Worm (Caenorhabditis elegans) whole organism, L3 larva: ENCODE measurements around the gene kcnl-1.

ENCODE experiments used
- R02D3.7 ChIP-seq: fragments of 150-350 bp; optimal IDR thresholded peaks from 2 replicates; lab custom pipeline; 2014; ENCODE audit warnings: missing biosample characterization, missing genetic modification characterization
- ZK546.5 ChIP-seq: sonication (generic microtip); optimal IDR thresholded peaks from 2 replicates; lab custom pipeline; 2017; ENCODE audit warnings: missing biosample characterization, missing genetic modification characterization
- aly-2 ChIP-seq: fragments of 150-350 bp; optimal IDR thresholded peaks from 2 replicates; lab custom pipeline; 2014; ENCODE audit warnings: missing biosample characterization, missing genetic modification characterization
- ama-1 ChIP-seq: fragments of 150-350 bp; optimal IDR thresholded peaks from 2 replicates; lab custom pipeline; 2018
- ceh-16 ChIP-seq: sonication (generic microtip); optimal IDR thresholded peaks from 2 replicates; lab custom pipeline; 2017; ENCODE audit warnings: missing biosample characterization, missing genetic modification characterization
- ceh-28 ChIP-seq: fragments of 150-350 bp; optimal IDR thresholded peaks from 2 replicates; lab custom pipeline; 2014; ENCODE audit warnings: missing biosample characterization, missing genetic modification reagents, missing genetic modification characterization
- ceh-82 ChIP-seq: fragments of 150-350 bp; optimal IDR thresholded peaks from 2 replicates; lab custom pipeline; 2014; ENCODE audit warnings: missing biosample characterization, missing genetic modification characterization
- ceh-9 ChIP-seq: sonication (generic microtip); optimal IDR thresholded peaks from 2 replicates; lab custom pipeline; 2018; ENCODE audit warnings: missing biosample characterization, missing genetic modification characterization
- daf-12 ChIP-seq: fragments of 150-350 bp; optimal IDR thresholded peaks from 2 replicates; lab custom pipeline; 2014; ENCODE audit warnings: missing biosample characterization, missing genetic modification reagents, missing genetic modification characterization
- egl-27 ChIP-seq: sonication (generic microtip); optimal IDR thresholded peaks from 4 replicates; lab custom pipeline; 2017; ENCODE audit warnings: missing biosample characterization, missing genetic modification reagents, missing genetic modification characterization
- egl-5 ChIP-seq: fragments of 150-350 bp; optimal IDR thresholded peaks from 2 replicates; lab custom pipeline; 2017; ENCODE audit warnings: missing biosample characterization, missing genetic modification reagents, missing genetic modification characterization, inconsistent platforms
- elt-1 ChIP-seq: fragments of 150-350 bp; optimal IDR thresholded peaks from 2 replicates; lab custom pipeline; 2014; ENCODE audit warnings: missing biosample characterization, missing genetic modification characterization
- elt-2 ChIP-seq: sonication (generic microtip); optimal IDR thresholded peaks from 2 replicates; lab custom pipeline; 2016; ENCODE audit warnings: missing genetic modification reagents, mild to moderate bottlenecking, missing genetic modification characterization, missing compliant biosample characterization
- elt-3 ChIP-seq, 3 experiments: fragments of 150-350 bp in 1 of 3; sonication (generic microtip) in 2 of 3; optimal IDR thresholded peaks; 2 replicates in 2 of 3; 4 replicates in 1 of 3; lab custom pipeline; 2014 to 2017; ENCODE audit warnings: missing biosample characterization in 3 of 3, missing genetic modification characterization in 3 of 3
- eor-1 ChIP-seq, 2 experiments: fragments of 150-350 bp; optimal IDR thresholded peaks; 2 replicates each; lab custom pipeline; 2014 to 2018; ENCODE audit warnings: missing biosample characterization in 2 of 2, missing genetic modification characterization in 2 of 2
- fkh-10 ChIP-seq: sonication (generic microtip); optimal IDR thresholded peaks from 2 replicates; lab custom pipeline; 2017; ENCODE audit warnings: missing biosample characterization, missing genetic modification reagents, missing genetic modification characterization
- fkh-2 ChIP-seq: fragments of 150-350 bp; optimal IDR thresholded peaks from 2 replicates; lab custom pipeline; 2014; ENCODE audit warnings: missing biosample characterization, missing genetic modification reagents, missing genetic modification characterization
- fos-1 ChIP-seq: fragments of 150-350 bp; optimal IDR thresholded peaks from 2 replicates; lab custom pipeline; 2014; ENCODE audit warnings: missing biosample characterization, missing genetic modification characterization
- hmg-11 ChIP-seq: sonication (generic microtip); optimal IDR thresholded peaks from 2 replicates; lab custom pipeline; 2016; ENCODE audit warnings: missing genetic modification characterization, missing compliant biosample characterization
- jun-1 ChIP-seq: fragments of 150-350 bp; optimal IDR thresholded peaks from 2 replicates; lab custom pipeline; 2014; ENCODE audit warnings: missing biosample characterization, missing genetic modification reagents, missing genetic modification characterization
- lin-15B ChIP-seq: fragments of 150-350 bp; optimal IDR thresholded peaks from 2 replicates; lab custom pipeline; 2014; ENCODE audit warnings: missing biosample characterization, missing genetic modification characterization
- lin-39 ChIP-seq: fragments of 150-350 bp; optimal IDR thresholded peaks from 2 replicates; lab custom pipeline; 2018; ENCODE audit warnings: missing biosample characterization, missing genetic modification reagents, missing genetic modification characterization
- lsy-12 ChIP-seq: sonication (generic microtip); optimal IDR thresholded peaks from 2 replicates; lab custom pipeline; 2016; ENCODE audit warnings: mild to moderate bottlenecking, missing genetic modification characterization, missing compliant biosample characterization
- mdl-1 ChIP-seq: fragments of 150-350 bp; optimal IDR thresholded peaks from 2 replicates; lab custom pipeline; 2014; ENCODE audit warnings: missing biosample characterization, missing genetic modification characterization
- mml-1 ChIP-seq: fragments of 150-350 bp; sonication (generic microtip); optimal IDR thresholded peaks from 3 replicates; lab custom pipeline; 2014; ENCODE audit warnings: missing biosample characterization, missing genetic modification characterization
- nfya-1 ChIP-seq: sonication (generic microtip); optimal IDR thresholded peaks from 2 replicates; lab custom pipeline; 2017; ENCODE audit warnings: missing genetic modification characterization, mild to moderate bottlenecking, missing compliant biosample characterization, antibody characterized with exemption, moderate library complexity; ENCODE audit not compliant: insufficient read depth
- nhr-11 ChIP-seq: fragments of 150-350 bp; optimal IDR thresholded peaks from 2 replicates; lab custom pipeline; 2014; ENCODE audit warnings: missing biosample characterization, missing genetic modification characterization
- nhr-12 ChIP-seq: fragments of 150-350 bp; optimal IDR thresholded peaks from 2 replicates; lab custom pipeline; 2014; ENCODE audit warnings: missing biosample characterization, missing genetic modification characterization
- nhr-23 ChIP-seq: fragments of 150-350 bp; optimal IDR thresholded peaks from 2 replicates; lab custom pipeline; 2014; ENCODE audit warnings: missing biosample characterization, missing genetic modification reagents, missing genetic modification characterization
- nhr-237 ChIP-seq: fragments of 150-350 bp; optimal IDR thresholded peaks from 2 replicates; lab custom pipeline; 2014; ENCODE audit warnings: missing biosample characterization, missing genetic modification characterization
- nhr-25 ChIP-seq: sonication (generic microtip); optimal IDR thresholded peaks from 2 replicates; lab custom pipeline; 2017; ENCODE audit warnings: missing biosample characterization, missing genetic modification characterization
- nhr-28 ChIP-seq: fragments of 150-350 bp; optimal IDR thresholded peaks from 2 replicates; lab custom pipeline; 2014; ENCODE audit warnings: missing biosample characterization, missing genetic modification characterization
- nhr-43 ChIP-seq: sonication (generic microtip); optimal IDR thresholded peaks from 2 replicates; lab custom pipeline; 2016; ENCODE audit warnings: mild to moderate bottlenecking, missing genetic modification characterization, missing compliant biosample characterization; ENCODE audit not compliant: poor library complexity, severe bottlenecking
- nhr-67 ChIP-seq: fragments of 150-350 bp; optimal IDR thresholded peaks from 2 replicates; lab custom pipeline; 2014; ENCODE audit warnings: missing biosample characterization, missing genetic modification characterization
- nhr-76 ChIP-seq: fragments of 150-350 bp; sonication (generic microtip); optimal IDR thresholded peaks from 5 replicates; lab custom pipeline; 2014; ENCODE audit warnings: missing biosample characterization, missing genetic modification characterization
- nhr-77 ChIP-seq: fragments of 150-350 bp; optimal IDR thresholded peaks from 2 replicates; lab custom pipeline; 2014; ENCODE audit warnings: missing biosample characterization, missing genetic modification characterization
- pha-4 ChIP-seq: fragments of 150-350 bp; optimal IDR thresholded peaks from 2 replicates; lab custom pipeline; 2014; ENCODE audit warnings: missing biosample characterization, missing genetic modification reagents, missing genetic modification characterization
- pqm-1 ChIP-seq: fragments of 150-350 bp; optimal IDR thresholded peaks from 2 replicates; lab custom pipeline; 2017; ENCODE audit warnings: missing biosample characterization, missing genetic modification characterization, inconsistent platforms
- sea-2 ChIP-seq: fragments of 150-350 bp; sonication (generic microtip); optimal IDR thresholded peaks from 4 replicates; lab custom pipeline; 2014; ENCODE audit warnings: missing biosample characterization, missing genetic modification reagents, missing genetic modification characterization
- skn-1 ChIP-seq: fragments of 150-350 bp; optimal IDR thresholded peaks from 2 replicates; lab custom pipeline; 2014; ENCODE audit warnings: missing biosample characterization, missing genetic modification characterization
- snpc-4 ChIP-seq: fragments of 150-350 bp; optimal IDR thresholded peaks from 2 replicates; lab custom pipeline; 2014; ENCODE audit warnings: missing biosample characterization, missing genetic modification characterization
- tbx-2 ChIP-seq: sonication (generic microtip); optimal IDR thresholded peaks from 2 replicates; lab custom pipeline; 2016; ENCODE audit warnings: mild to moderate bottlenecking, missing genetic modification characterization, missing compliant biosample characterization
- unc-39 ChIP-seq: sonication (generic microtip); optimal IDR thresholded peaks from 4 replicates; lab custom pipeline; 2017; ENCODE audit warnings: missing biosample characterization, missing genetic modification characterization
- unc-62 ChIP-seq: fragments of 150-350 bp; sonication (generic microtip); optimal IDR thresholded peaks from 4 replicates; lab custom pipeline; 2014; ENCODE audit warnings: missing biosample characterization, missing genetic modification reagents, missing genetic modification characterization
- zag-1 ChIP-seq: fragments of 150-350 bp; optimal IDR thresholded peaks from 2 replicates; lab custom pipeline; 2014; ENCODE audit warnings: missing biosample characterization, missing genetic modification characterization
- ztf-11 ChIP-seq: fragments of 150-350 bp; optimal IDR thresholded peaks from 2 replicates; lab custom pipeline; 2014; ENCODE audit warnings: missing biosample characterization, missing genetic modification characterization
- ztf-4 ChIP-seq: fragments of 150-350 bp; optimal IDR thresholded peaks from 2 replicates; lab custom pipeline; 2014; ENCODE audit warnings: missing biosample characterization, missing genetic modification characterization

kcnl-1 gene

DNA sequence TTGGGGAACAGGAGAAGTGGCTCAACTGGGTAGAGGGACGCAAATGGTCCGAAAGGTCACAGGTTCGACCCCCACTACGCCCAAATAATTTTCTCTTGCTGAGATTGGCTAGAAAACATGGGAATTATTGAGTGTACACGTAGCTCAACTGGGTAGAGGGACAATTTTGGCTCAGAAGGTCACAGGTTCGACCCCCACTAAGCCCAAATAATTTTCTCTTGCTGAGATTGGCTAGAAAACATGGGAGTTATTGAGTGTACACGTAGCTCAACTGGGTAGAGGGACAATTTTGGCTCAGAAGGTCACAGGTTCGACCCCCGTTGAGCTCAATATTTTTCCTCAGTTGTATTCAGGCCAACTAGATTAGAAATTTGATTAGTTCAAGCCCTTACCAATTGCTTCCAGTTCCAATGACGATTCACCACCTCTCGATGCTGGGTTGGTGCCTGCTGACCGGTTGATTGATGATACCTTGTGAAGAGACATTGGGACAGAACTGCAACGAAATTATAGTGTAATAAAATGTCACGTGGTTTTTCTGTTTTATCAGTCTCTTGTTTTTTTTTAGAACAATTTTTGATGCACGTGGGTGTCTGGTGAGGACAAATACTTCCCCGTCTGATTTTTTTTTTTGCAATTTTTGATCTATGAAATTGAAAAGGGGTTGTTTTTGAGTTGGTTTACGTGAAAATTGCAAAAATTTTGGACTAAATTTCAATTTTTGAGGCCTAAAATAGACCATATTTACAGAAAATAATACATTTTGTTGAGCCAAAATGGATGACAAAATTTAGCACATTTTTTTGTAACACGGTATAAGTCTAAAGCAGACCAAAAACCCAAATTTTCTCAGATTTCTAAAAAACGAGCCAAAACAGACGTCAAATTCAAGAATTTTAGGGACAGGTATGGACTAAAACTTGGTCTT lies 43.6 kb upstream of the kcnl-1 start:
- TF ChIP-seq jun-1 (tag; lab: Kevin White, UChicago) (no peak), snpc-4 (tag; lab: Kevin White, UChicago) (no peak), elt-2 (peak; percentile 17), nhr-43 (tag; lab: Kevin White, UChicago) (peak; percentile 45), lin-39 (tag; lab: Kevin White, UChicago) (peak; percentile 51), nhr-25 (peak; percentile 23), nfya-1 (peak; percentile 59), ama-1 (lab: Kevin White, UChicago) (peak; percentile 59)

DNA sequence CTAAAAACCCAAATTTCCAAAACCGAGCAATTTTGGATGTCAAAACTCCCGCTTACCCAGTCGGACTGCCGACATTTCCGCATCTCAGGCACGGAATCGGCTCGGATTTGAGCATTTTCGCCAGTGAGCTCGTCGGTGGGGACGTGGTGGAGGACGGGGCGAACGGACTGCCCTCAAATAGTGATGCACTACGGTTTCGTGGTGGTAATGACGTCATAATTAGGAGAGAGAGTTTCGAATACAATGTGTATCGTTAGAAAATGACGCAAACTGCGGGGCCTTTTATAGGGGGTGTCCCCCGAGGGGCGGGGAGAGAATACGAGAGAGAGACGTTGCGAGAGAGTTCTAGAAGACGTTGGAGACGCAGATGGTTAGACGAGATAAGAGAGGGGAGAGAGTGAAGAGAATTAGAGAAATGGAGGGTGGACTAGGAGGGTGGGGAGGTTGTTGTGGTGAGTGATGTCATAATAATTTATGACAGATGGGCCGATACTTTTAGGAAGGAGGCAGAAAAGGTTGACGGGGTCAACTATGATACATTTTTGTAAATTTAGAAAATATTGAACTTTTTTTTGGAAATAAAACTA lies 42.5 kb upstream of the kcnl-1 start:
- peak; percentile 70 for TF ChIP-seq skn-1 (tag; lab: Kevin White, UChicago)
- TF ChIP-seq R02D3.7 (tag; lab: Kevin White, UChicago), result peak; percentile 73
- peak in 1 of 2 experiments; percentile 67 for TF ChIP-seq eor-1 (tag; optimal IDR thresholded peaks at IDR 0.05; lab: Kevin White, UChicago)
- TF ChIP-seq pqm-1 (tag; lab: Kevin White, UChicago), result peak; percentile 56
- peak; percentile 56 for TF ChIP-seq elt-1 (tag; lab: Kevin White, UChicago)
- no peak for TF ChIP-seq nhr-28 (tag; lab: Kevin White, UChicago)
- peak; percentile 41 for TF ChIP-seq lin-15B (tag; lab: Kevin White, UChicago)
- TF ChIP-seq nhr-23 (tag; lab: Kevin White, UChicago), result peak; percentile 95
- peak; percentile 79 for TF ChIP-seq elt-2
- peak; percentile 77 for TF ChIP-seq tbx-2
- no peak for TF ChIP-seq nhr-77
- TF ChIP-seq unc-62 (GFP tag; lab: Kevin White, UChicago), result peak; percentile 86
- peak; percentile 83 for TF ChIP-seq nhr-43 (tag; lab: Kevin White, UChicago)
- no peak for TF ChIP-seq nhr-12
- no peak for TF ChIP-seq ceh-9
- TF ChIP-seq jun-1 (tag; lab: Kevin White, UChicago), result peak; percentile 94
- peak; percentile 45 for TF ChIP-seq snpc-4 (tag; lab: Kevin White, UChicago)
- peak; percentile 91 for TF ChIP-seq nfya-1
- peak; percentile 97 for TF ChIP-seq nhr-25
- TF ChIP-seq ama-1 (lab: Kevin White, UChicago), result peak; percentile 96
- peak; percentile 7 for TF ChIP-seq fkh-10 (GFP tag; lab: Kevin White, UChicago)
- TF ChIP-seq unc-39, result no peak
- TF ChIP-seq aly-2, result no peak
- TF ChIP-seq fos-1 (tag; lab: Kevin White, UChicago), result peak; percentile 26
- TF ChIP-seq egl-5, result peak; percentile 79
- TF ChIP-seq lsy-12 (tag; lab: Kevin White, UChicago), result peak; percentile 93
- no peak for TF ChIP-seq daf-12 (tag; lab: Kevin White, UChicago)
- TF ChIP-seq nhr-11 (tag; lab: Kevin White, UChicago), result no peak
- TF ChIP-seq sea-2 (GFP tag; lab: Kevin White, UChicago), result peak; percentile 27
- peak; percentile 58 for TF ChIP-seq egl-27 (tag; lab: Kevin White, UChicago)
- TF ChIP-seq mml-1 (tag; lab: Kevin White, UChicago), result peak; percentile 54
- peak; percentile 76 for TF ChIP-seq ztf-4 (tag; lab: Kevin White, UChicago)
- peak; percentile 66 for TF ChIP-seq ceh-82 (tag; lab: Kevin White, UChicago)
- TF ChIP-seq ztf-11 (tag; lab: Kevin White, UChicago), result no peak
- no peak for TF ChIP-seq nhr-76 (tag; lab: Kevin White, UChicago)
- TF ChIP-seq ZK546.5, result no peak
- peak; percentile 66 for TF ChIP-seq hmg-11 (tag; lab: Kevin White, UChicago)
- TF ChIP-seq nhr-237, result no peak
- no peak for TF ChIP-seq nhr-67 (tag; lab: Kevin White, UChicago)
- no peak for TF ChIP-seq fkh-2
- TF ChIP-seq elt-3 (tag; optimal IDR thresholded peaks at IDR 0.05; lab: Kevin White, UChicago), result peak in 1 of 3 experiments; percentile 87
- peak; percentile 55 for TF ChIP-seq zag-1
- no peak for TF ChIP-seq ceh-16 (tag; lab: Kevin White, UChicago)
- peak; percentile 84 for TF ChIP-seq ceh-28 (tag; lab: Kevin White, UChicago)
- TF ChIP-seq pha-4 (tag; lab: Kevin White, UChicago), result peak; percentile 49
- TF ChIP-seq mdl-1 (tag; lab: Kevin White, UChicago), result peak; percentile 83
- peak; percentile 86 for TF ChIP-seq lin-39 (tag; lab: Kevin White, UChicago)
- TF ChIP-seq, all 47 proteins: peak for 32
